Worm (Caenorhabditis elegans): Measurements from ENCODE around the gene npr-27.

npr-27 gene

DNA sequence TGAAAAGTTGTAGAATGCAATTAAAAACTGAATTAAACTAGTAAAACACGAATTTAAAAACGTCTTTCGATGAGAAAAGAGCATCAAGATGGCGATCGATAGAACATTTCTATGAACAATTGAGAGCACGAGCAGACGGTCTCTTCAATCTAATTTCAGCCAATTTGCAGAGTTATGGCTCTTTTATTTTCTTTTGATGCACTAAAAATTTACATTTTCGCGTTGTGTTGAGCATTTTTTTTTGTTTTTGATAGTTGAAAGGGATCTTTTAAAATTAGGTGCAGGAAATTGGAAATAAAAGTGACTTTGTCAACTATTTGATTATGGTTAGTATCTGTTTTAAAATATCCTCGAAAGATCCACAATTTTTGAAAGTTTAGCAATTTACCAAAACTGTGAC is 3.5 kb downstream of the npr-27 start, which contains the start of gene F42C5.6:
TSS of gene F42C5.6 (minus strand) at position 101 of the 400 bp plus-strand sequence.
- no peak for TF ChIP-seq unc-98 (GFP tag; IDR thresholded peaks at IDR 0.05)
- TF ChIP-seq pqm-1 (tag; optimal IDR thresholded peaks at IDR 0.05): no peak
- TF ChIP-seq hpl-2 (GFP tag; optimal IDR thresholded peaks at IDR 0.05): no peak
- no peak for TF ChIP-seq pax-3 (tag; optimal IDR thresholded peaks at IDR 0.05)
- no peak for TF ChIP-seq egl-13 (tag; optimal IDR thresholded peaks at IDR 0.05)
- no peak for TF ChIP-seq nhr-90 (tag; optimal IDR thresholded peaks at IDR 0.05; ENCODE audit: poor library complexity)
- TF ChIP-seq jun-1 (tag; optimal IDR thresholded peaks at IDR 0.05): no peak
- no peak for TF ChIP-seq ama-1 (optimal IDR thresholded peaks at IDR 0.05)

DNA sequence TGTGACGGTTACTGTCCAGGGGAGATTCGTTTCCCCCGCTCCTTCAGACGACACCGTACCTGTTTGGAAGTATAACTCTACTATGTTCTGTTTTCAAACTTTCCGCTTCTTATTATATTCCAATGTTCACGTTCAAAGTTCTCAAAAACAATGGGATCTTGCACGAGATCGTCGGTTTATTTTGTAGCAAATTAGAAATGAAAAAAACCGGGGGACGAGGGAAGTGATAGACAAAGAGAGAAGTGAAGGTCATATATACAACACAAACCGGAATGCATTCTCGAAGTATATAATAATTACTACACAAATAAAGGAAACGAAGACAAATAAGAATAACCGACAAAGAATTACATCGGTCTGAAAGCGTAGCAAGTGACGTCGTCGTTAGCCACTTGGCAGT is 4.3 kb downstream of the npr-27 start:
- TF ChIP-seq lin-39 (tag; optimal IDR thresholded peaks at IDR 0.05) (no peak), F16B12.6 (tag; optimal IDR thresholded peaks at IDR 0.05) (no peak), swsn-7 (tag; optimal IDR thresholded peaks at IDR 0.05) (no peak), snu-23 (GFP tag; optimal IDR thresholded peaks at IDR 0.05) (peak; percentile 16), lin-14 (GFP tag; optimal IDR thresholded peaks at IDR 0.05) (peak; percentile 52), nhr-11 (tag; optimal IDR thresholded peaks at IDR 0.05) (no peak), jun-1 (tag; optimal IDR thresholded peaks at IDR 0.05) (no peak), nhr-71 (tag; optimal IDR thresholded peaks at IDR 0.05) (peak; percentile 15), efl-1 (optimal IDR thresholded peaks at IDR 0.05) (no peak), efl-1 (GFP tag; optimal IDR thresholded peaks at IDR 0.05 in 1 of 2) (no peak), skn-1 (tag; optimal IDR thresholded peaks at IDR 0.05) (no peak), nhr-85 (tag) (peak; percentile 76), nhr-20 (tag; optimal IDR thresholded peaks at IDR 0.05) (peak; percentile 11)

DNA sequence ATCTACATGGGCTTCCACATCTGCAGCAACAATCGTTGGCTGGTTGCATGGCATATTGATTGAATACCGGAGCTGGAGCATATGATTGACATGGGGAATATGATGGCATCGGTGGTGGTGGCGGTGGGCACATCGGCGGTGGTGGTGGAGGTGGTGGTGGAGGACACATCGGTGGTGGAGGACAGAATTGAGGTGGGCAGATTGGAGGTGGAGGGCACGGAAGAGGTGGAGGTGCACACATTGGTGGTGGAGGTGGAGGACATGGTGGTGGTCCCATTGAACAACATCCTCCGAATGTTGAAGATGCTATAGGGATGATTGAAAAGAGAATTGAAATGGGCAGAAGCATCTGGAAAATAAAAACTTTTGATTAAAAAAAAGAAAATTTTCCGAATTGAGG is 5.0 kb downstream of the npr-27 start, which contains the start of gene grl-4:
TSS of gene grl-4 (minus strand) at position 351 of the 400 bp plus-strand sequence.
- TF ChIP-seq skn-1 (tag; optimal IDR thresholded peaks at IDR 0.05) (no peak), snpc-4 (tag; optimal IDR thresholded peaks at IDR 0.05) (no peak), tlp-1 (tag; optimal IDR thresholded peaks at IDR 0.05) (no peak), efl-1 (optimal IDR thresholded peaks at IDR 0.05) (no peak), efl-1 (GFP tag; optimal IDR thresholded peaks at IDR 0.05 in 1 of 2) (peak in 1 of 2 experiments; percentile 53), unc-62 (GFP tag; optimal IDR thresholded peaks at IDR 0.05) (no peak), elt-2 (tag; optimal IDR thresholded peaks at IDR 0.05) (no peak), elt-3 (tag; optimal IDR thresholded peaks at IDR 0.05) (no peak)

DNA sequence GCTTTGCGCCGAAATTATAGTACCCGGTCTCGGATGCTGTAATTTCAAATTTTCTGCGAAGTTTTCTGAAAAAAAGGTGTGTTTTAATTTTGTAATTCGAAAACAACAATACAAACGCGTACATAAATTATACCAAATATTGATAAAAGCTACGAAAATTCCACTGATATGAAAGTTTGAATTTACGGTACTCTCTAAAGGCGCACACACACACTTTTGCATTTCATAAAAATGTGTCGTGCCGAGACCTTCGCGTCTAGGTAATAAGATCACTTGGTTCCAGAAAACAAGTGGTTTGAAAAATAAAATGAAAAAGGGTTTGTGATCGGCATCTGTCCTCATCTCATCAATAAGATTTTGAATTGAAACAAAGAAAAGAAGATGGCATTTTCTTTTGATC is 5.4 kb downstream of the npr-27 start:
- TF ChIP-seq dsc-1 (tag; optimal IDR thresholded peaks at IDR 0.05) (no peak), efl-3 (GFP tag; optimal IDR thresholded peaks at IDR 0.05) (no peak), nhr-90 (tag; optimal IDR thresholded peaks at IDR 0.05; ENCODE audit: poor library complexity) (no peak), nhr-47 (tag; optimal IDR thresholded peaks at IDR 0.05) (no peak), lin-14 (GFP tag; optimal IDR thresholded peaks at IDR 0.05) (peak; percentile 0), grh-1 (GFP tag; IDR thresholded peaks at IDR 0.05) (no peak), unc-130 (tag; optimal IDR thresholded peaks at IDR 0.05) (no peak), ama-1 (optimal IDR thresholded peaks at IDR 0.05) (peak; percentile 14), pax-3 (tag; optimal IDR thresholded peaks at IDR 0.05) (no peak), irx-1 (tag; optimal IDR thresholded peaks at IDR 0.05) (no peak), skn-1 (tag; optimal IDR thresholded peaks at IDR 0.05) (no peak), F16B12.6 (tag; optimal IDR thresholded peaks at IDR 0.05) (no peak), swsn-7 (tag; optimal IDR thresholded peaks at IDR 0.05) (no peak), unc-86 (tag; optimal IDR thresholded peaks at IDR 0.05) (no peak), nhr-85 (tag) (peak; percentile 77), dpl-1 (GFP tag; optimal IDR thresholded peaks at IDR 0.05) (no peak), egl-13 (tag; optimal IDR thresholded peaks at IDR 0.05) (no peak), C34B4.2 (tag; optimal IDR thresholded peaks at IDR 0.05) (no peak)

DNA sequence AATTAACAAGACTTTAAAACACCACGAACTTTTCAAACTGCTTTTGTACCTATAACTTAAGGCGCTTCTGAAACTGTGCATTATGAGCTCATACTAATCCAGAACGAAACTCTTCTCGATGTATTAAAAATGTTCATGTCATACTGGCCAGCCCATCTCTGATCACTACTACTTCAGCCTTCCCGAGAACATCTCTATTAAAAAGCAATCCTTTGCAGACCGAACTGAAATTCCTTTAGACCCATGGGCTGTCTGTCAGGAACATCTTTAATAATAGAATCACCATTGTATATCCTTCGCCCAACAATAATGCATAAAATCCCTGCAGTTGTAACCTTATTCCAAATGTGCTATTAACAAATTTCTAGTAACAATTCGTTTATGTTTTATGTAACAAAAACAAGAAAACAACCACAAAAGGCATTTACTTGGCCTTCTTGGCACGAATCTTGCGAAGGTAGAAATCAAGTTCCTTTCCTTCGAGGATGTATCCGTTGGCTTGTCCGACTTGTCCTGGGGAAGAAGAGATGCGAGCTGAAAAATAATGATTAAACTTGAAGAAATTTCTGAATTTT is 7.3 kb downstream of the npr-27 start:
- TF ChIP-seq nhr-85 (tag): peak; percentile 69
- no peak for TF ChIP-seq efl-1 (optimal IDR thresholded peaks at IDR 0.05)
- peak in 1 of 2 experiments; percentile 65 for TF ChIP-seq efl-1 (GFP tag; optimal IDR thresholded peaks at IDR 0.05 in 1 of 2)
- TF ChIP-seq fkh-10 (GFP tag; optimal IDR thresholded peaks at IDR 0.05): no peak
